Worm (Caenorhabditis elegans) whole organism, L4 larva: ENCODE data around the gene zip-6.
A peak's percentile ranks its signal among the peaks of the same experiment; 100 is the strongest.

Experiments used
- F37D6.2 ChIP-seq: sonication (generic microtip); optimal IDR thresholded peaks from 2 replicates; lab custom pipeline; 2016; ENCODE audit warnings: mild to moderate bottlenecking, missing genetic modification characterization, missing compliant biosample characterization
- F49E8.2 ChIP-seq: sonication (generic microtip); optimal IDR thresholded peaks from 2 replicates; lab custom pipeline; 2016; ENCODE audit warnings: missing compliant biosample characterization, mild to moderate bottlenecking, missing genetic modification characterization, borderline replicate concordance
- T20F7.1 ChIP-seq: fragments of 200-800 bp; sonication (Bioruptor generic); optimal IDR thresholded peaks from 2 replicates; lab custom pipeline; 2018; ENCODE audit warnings: mild to moderate bottlenecking, missing genetic modification characterization, missing compliant biosample characterization
- T26A8.4 ChIP-seq: fragments of 200-800 bp; sonication (Bioruptor generic); IDR thresholded peaks from 2 replicates; pipeline ENCODE4 v1.3.6; 2022; ENCODE audit warnings: missing genetic modification characterization, missing compliant biosample characterization
- Y48G9A.11 ChIP-seq: fragments of 200-800 bp; sonication (Bioruptor generic); IDR thresholded peaks from 2 replicates; pipeline ENCODE4 v1.3.6; 2022; ENCODE audit warnings: missing genetic modification reagents, missing genetic modification characterization, missing compliant biosample characterization
- ZK337.2 ChIP-seq: fragments of 200-800 bp; sonication (Bioruptor generic); IDR thresholded peaks from 2 replicates; pipeline ENCODE4 v1.3.6; 2022; ENCODE audit warnings: missing genetic modification reagents, missing genetic modification characterization, missing compliant biosample characterization
- ama-1 ChIP-seq: fragments of 150-350 bp; optimal IDR thresholded peaks from 2 replicates; lab custom pipeline; 2014; ENCODE audit warnings: inconsistent platforms, mixed read lengths
- ceh-28 ChIP-seq: fragments of 150-350 bp; optimal IDR thresholded peaks from 2 replicates; lab custom pipeline; 2014; ENCODE audit warnings: missing biosample characterization, missing genetic modification reagents, missing genetic modification characterization
- ceh-44 ChIP-seq: fragments of 200-800 bp; sonication (Bioruptor generic); IDR thresholded peaks from 2 replicates; pipeline ENCODE4 v1.3.6; 2022; ENCODE audit warnings: missing genetic modification reagents, missing genetic modification characterization, missing compliant biosample characterization
- ceh-62 ChIP-seq: sonication (generic microtip); optimal IDR thresholded peaks from 2 replicates; lab custom pipeline; 2017; ENCODE audit warnings: missing biosample characterization, missing genetic modification characterization
- ces-1 ChIP-seq: fragments of 150-350 bp; sonication (generic microtip); optimal IDR thresholded peaks from 4 replicates; lab custom pipeline; 2014; ENCODE audit warnings: missing biosample characterization, missing genetic modification reagents, missing genetic modification characterization
- ctbp-1 ChIP-seq: fragments of 200-800 bp; sonication (Bioruptor generic); IDR thresholded peaks from 2 replicates; pipeline ENCODE4 v1.3.6; 2022; ENCODE audit warnings: missing genetic modification reagents, missing genetic modification characterization, missing compliant biosample characterization
- daf-16 ChIP-seq, 3 experiments: sonication (generic microtip); optimal IDR thresholded peaks; 2 replicates each; lab custom pipeline; 2016 to 2017; ENCODE audit warnings: missing genetic modification characterization in 3 of 3, missing genetic modification reagents in 3 of 3, mild to moderate bottlenecking in 2 of 3, missing compliant biosample characterization in 2 of 3, missing biosample characterization in 1 of 3, moderate library complexity in 1 of 3
- dpl-1 ChIP-seq: fragments of 150-350 bp; optimal IDR thresholded peaks from 2 replicates; lab custom pipeline; 2014; ENCODE audit warnings: missing biosample characterization, missing genetic modification reagents, missing genetic modification characterization
- duxl-1 ChIP-seq: sonication (generic microtip); optimal IDR thresholded peaks from 2 replicates; lab custom pipeline; 2016; ENCODE audit warnings: mild to moderate bottlenecking, missing genetic modification characterization, moderate library complexity, missing compliant biosample characterization; ENCODE audit not compliant: poor library complexity
- egl-43 ChIP-seq: fragments of 200-800 bp; sonication (Bioruptor generic); IDR thresholded peaks from 2 replicates; pipeline ENCODE4 v1.3.6; 2022; ENCODE audit warnings: missing genetic modification reagents, missing genetic modification characterization, missing compliant biosample characterization
- fkh-10 ChIP-seq: fragments of 150-350 bp; optimal IDR thresholded peaks from 2 replicates; lab custom pipeline; 2014; ENCODE audit warnings: missing biosample characterization, missing genetic modification reagents, missing genetic modification characterization
- hlh-11 ChIP-seq: fragments of 200-800 bp; sonication (Bioruptor generic); optimal IDR thresholded peaks from 2 replicates; lab custom pipeline; 2018; ENCODE audit warnings: mild to moderate bottlenecking, missing genetic modification characterization, missing compliant biosample characterization
- lin-38 ChIP-seq: fragments of 200-800 bp; sonication (Bioruptor generic); IDR thresholded peaks from 2 replicates; pipeline ENCODE4 v1.3.6; 2022; ENCODE audit warnings: missing genetic modification reagents, missing genetic modification characterization, missing compliant biosample characterization
- lin-39 ChIP-seq: fragments of 150-350 bp; optimal IDR thresholded peaks from 2 replicates; lab custom pipeline; 2014; ENCODE audit warnings: missing biosample characterization, missing genetic modification reagents, missing genetic modification characterization
- lsy-2 ChIP-seq, 2 experiments: fragments of 150-350 bp in 1 of 2; sonication (generic microtip) in 1 of 2; optimal IDR thresholded peaks; 2 replicates each; lab custom pipeline; 2014 to 2017; ENCODE audit warnings: missing biosample characterization in 2 of 2, missing genetic modification characterization in 2 of 2
- madf-9 ChIP-seq: fragments of 200-800 bp; sonication (Bioruptor generic); conservative IDR thresholded peaks from 2 replicates; pipeline ENCODE4 v1.3.6; 2022; ENCODE audit warnings: missing genetic modification reagents, missing genetic modification characterization, missing compliant biosample characterization
- mes-2 ChIP-seq: sonication (generic microtip); optimal IDR thresholded peaks from 2 replicates; lab custom pipeline; 2016; ENCODE audit warnings: missing genotype, mild to moderate bottlenecking, missing genetic modification characterization, missing compliant biosample characterization; ENCODE audit not compliant: poor library complexity, severe bottlenecking
- nhr-10 ChIP-seq: fragments of 150-350 bp; optimal IDR thresholded peaks from 2 replicates; lab custom pipeline; 2014; ENCODE audit warnings: missing biosample characterization, missing genetic modification characterization
- nhr-111 ChIP-seq: fragments of 200-800 bp; sonication (Bioruptor generic); optimal IDR thresholded peaks from 2 replicates; lab custom pipeline; 2018; ENCODE audit warnings: mild to moderate bottlenecking, missing genetic modification characterization, missing compliant biosample characterization
- nhr-237 ChIP-seq: sonication (generic microtip); optimal IDR thresholded peaks from 2 replicates; lab custom pipeline; 2017; ENCODE audit warnings: missing biosample characterization, missing genetic modification characterization
- nhr-42 ChIP-seq: fragments of 200-800 bp; sonication (Bioruptor generic); IDR thresholded peaks from 2 replicates; pipeline ENCODE4 v1.3.6; 2022; ENCODE audit warnings: missing genetic modification characterization, missing compliant biosample characterization
- nhr-6 ChIP-seq: fragments of 150-350 bp; optimal IDR thresholded peaks from 2 replicates; lab custom pipeline; 2014; ENCODE audit warnings: missing biosample characterization, missing genetic modification characterization
- pqm-1 ChIP-seq: sonication (generic microtip); optimal IDR thresholded peaks from 2 replicates; lab custom pipeline; 2017; ENCODE audit warnings: missing biosample characterization, missing genetic modification characterization
- saeg-2 ChIP-seq: fragments of 200-800 bp; sonication (Bioruptor generic); IDR thresholded peaks from 2 replicates; pipeline ENCODE4 v1.3.6; 2022; ENCODE audit warnings: missing genetic modification reagents, missing genetic modification characterization, missing compliant biosample characterization
- set-16 ChIP-seq: fragments of 200-800 bp; sonication (Bioruptor generic); IDR thresholded peaks from 2 replicates; pipeline ENCODE4 v1.3.6; 2022; ENCODE audit warnings: missing genetic modification reagents, missing genetic modification characterization, missing compliant biosample characterization
- tra-1 ChIP-seq: fragments of 200-800 bp; sonication (Bioruptor generic); IDR thresholded peaks from 2 replicates; pipeline ENCODE4 v1.3.6; 2022; ENCODE audit warnings: missing genetic modification reagents, missing genetic modification characterization, missing compliant biosample characterization
- vab-7 ChIP-seq: fragments of 200-800 bp; sonication (Bioruptor generic); IDR thresholded peaks from 2 replicates; pipeline ENCODE4 v1.3.6; 2022; ENCODE audit warnings: missing genetic modification reagents, missing genetic modification characterization, missing compliant biosample characterization

zip-6 gene

DNA sequence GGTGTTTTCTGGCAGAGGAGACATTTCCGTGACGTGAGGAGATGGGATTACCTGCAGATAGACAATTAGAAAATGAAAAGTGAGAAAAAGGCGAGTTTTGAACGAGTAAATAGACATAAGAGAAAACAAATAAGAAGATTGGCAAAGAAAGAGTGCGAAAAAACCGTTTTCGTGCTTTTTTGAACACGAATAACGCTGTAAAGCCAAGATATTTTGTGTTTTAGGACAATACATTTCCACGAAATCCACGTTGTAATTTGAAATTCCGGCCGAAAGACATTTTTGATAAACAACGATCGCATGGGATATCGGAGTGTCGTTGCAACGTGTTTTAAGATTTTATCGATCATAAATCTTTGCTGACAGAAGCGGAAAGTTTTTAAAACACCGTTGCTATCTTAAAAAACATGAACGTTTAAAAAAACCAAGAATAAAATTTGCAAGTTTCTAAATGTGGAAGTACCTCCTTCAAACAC lies 7.1 kb downstream of the zip-6 start, which contains the start of gene adk-1:
Gene adk-1, minus strand, starts transcription at position 51 of the 476 bp plus-strand sequence.
- TF ChIP-seq lsy-2 (tag; optimal IDR thresholded peaks at IDR 0.05; lab: Kevin White, UChicago) (peak in 1 of 2 experiments; percentile 13), tra-1 (GFP tag; lab: Robert Waterston, UW) (no peak), ZK337.2 (GFP tag; lab: Robert Waterston, UW) (no peak), fkh-10 (no peak), F49E8.2 (tag; lab: Kevin White, UChicago) (no peak), daf-16 (GFP tag; optimal IDR thresholded peaks at IDR 0.05; lab: Kevin White, UChicago) (no peak), daf-16 (tag; optimal IDR thresholded peaks at IDR 0.05; lab: Kevin White, UChicago) (no peak), nhr-237 (tag; lab: Kevin White, UChicago) (no peak), madf-9 (GFP tag; lab: Robert Waterston, UW) (no peak), nhr-111 (GFP tag; lab: Kevin White, UChicago) (no peak), dpl-1 (peak; percentile 36), T20F7.1 (GFP tag; lab: Kevin White, UChicago) (peak; percentile 86), hlh-11 (no peak), ama-1 (lab: Kevin White, UChicago) (no peak), saeg-2 (no peak), Y48G9A.11 (GFP tag; lab: Robert Waterston, UW) (no peak), egl-43 (GFP tag; lab: Robert Waterston, UW) (no peak), ceh-28 (tag; lab: Kevin White, UChicago) (no peak), nhr-6 (tag; lab: Kevin White, UChicago) (peak; percentile 16), nhr-10 (tag; lab: Kevin White, UChicago) (no peak)

DNA sequence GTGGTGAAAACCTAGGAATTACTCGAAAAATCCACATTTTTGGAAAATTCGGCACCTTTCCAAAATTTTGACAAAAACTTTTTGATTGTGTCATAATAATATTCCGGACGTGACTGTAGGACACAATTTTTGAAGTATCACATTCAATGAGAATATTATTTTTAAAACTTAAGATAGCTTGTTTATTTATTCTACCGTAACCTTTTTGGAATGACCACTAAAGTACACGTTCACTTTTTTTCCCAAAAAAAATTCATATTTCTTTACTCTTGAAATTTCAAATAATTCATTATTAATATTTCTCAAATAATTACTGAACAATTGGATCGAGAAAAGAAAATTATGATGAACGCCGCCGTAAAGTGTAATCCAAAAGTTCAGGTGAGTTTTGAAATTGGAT lies 10.8 kb downstream of the zip-6 start, which contains the start of gene R07H5.9:
Gene R07H5.9, plus strand, starts transcription at position 301 of the 400 bp plus-strand sequence.
- no peak for TF ChIP-seq duxl-1 (tag; lab: Kevin White, UChicago)
- TF ChIP-seq F37D6.2 (tag; lab: Kevin White, UChicago): no peak
- no peak for TF ChIP-seq ces-1
- TF ChIP-seq ceh-62 (tag; lab: Kevin White, UChicago): no peak
- TF ChIP-seq T26A8.4 (GFP tag; lab: Robert Waterston, UW): no peak
- TF ChIP-seq lin-39: no peak
- no peak for TF ChIP-seq pqm-1 (tag; lab: Kevin White, UChicago)
- no peak for TF ChIP-seq set-16 (GFP tag; lab: Robert Waterston, UW)
- no peak for TF ChIP-seq nhr-42 (GFP tag; lab: Robert Waterston, UW)
- TF ChIP-seq ctbp-1 (GFP tag; lab: Robert Waterston, UW): no peak

DNA sequence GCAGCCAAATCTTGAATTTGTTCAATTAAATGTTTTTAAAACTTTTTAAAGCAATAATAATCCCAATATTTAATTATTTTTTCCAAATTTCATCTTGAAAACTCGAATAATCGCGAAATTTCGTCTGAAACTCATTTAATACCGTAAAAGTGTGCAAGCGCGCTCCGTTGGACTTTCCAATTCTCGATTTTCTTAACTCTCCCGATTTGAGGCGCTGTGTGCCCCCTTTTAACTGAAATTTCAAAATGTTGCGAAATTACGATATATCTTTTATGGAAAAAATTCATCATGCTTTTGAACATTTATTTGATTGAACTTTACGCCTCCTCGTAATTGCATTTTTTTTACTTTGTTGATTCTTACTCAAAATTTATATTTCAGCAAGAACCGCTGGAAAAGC lies 15.5 kb downstream of the zip-6 start, which contains the start of gene R07H5.11:
Gene R07H5.11, plus strand, starts transcription at position 380 of the 400 bp plus-strand sequence.
- peak; percentile 56 for TF ChIP-seq lin-38 (GFP tag; lab: Robert Waterston, UW)

DNA sequence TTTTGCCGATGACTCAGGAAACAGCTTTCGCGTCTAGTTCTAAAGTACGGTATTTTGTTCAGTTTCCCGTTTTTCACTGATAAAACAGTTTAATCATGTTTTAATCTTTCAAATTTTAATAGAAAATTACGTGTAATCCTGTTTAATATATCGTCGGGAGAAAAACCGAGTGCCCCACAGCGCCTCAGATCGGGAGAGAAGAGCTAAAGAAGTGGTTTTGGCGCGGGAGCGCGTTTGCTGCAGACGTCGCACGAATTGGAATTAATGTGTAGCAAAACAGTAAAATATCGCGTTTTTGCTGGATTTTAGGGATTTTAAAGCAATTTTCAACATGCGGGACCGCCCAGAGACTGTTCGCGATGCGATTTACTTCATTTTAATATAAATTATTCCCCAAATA lies 17.3 kb downstream of the zip-6 start:
- 0 out of 2 replicates have a peak, but pooled peaks have one; percentile 21 for TF ChIP-seq ceh-44 (GFP tag; lab: Robert Waterston, UW)
- 0 out of 2 replicates have a peak, but pooled peaks have one; percentile 56 for TF ChIP-seq vab-7 (GFP tag; lab: Robert Waterston, UW)
- TF ChIP-seq lin-38 (GFP tag; lab: Robert Waterston, UW): peak; percentile 86

DNA sequence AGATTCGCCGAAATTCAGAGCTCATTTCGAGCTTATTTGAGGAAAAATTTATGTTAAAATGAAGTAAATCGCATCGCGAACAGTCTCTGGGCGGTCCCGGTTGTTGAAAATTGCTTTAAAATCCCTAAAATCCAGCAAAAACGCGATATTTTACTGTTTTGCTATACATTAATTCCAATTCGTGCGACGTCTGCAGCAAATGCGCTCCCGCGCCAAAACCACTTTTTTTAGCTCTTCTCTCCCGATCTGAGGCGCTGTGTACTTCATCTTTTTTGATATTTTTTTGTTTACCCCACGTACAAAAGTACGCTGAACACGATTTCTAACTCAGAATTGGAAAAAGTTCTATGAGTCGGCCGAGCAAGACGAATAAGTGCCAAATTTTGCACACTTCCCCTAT lies 19.0 kb downstream of the zip-6 start, which contains the start of gene R07H5.16:
Gene R07H5.16, plus strand, starts transcription at position 348 of the 400 bp plus-strand sequence.
- TF ChIP-seq vab-7 (GFP tag; lab: Robert Waterston, UW) (peak; percentile 65), mes-2 (peak; percentile 37), lin-38 (GFP tag; lab: Robert Waterston, UW) (peak; percentile 92), madf-9 (GFP tag; lab: Robert Waterston, UW) (0 out of 2 replicates have a peak, but pooled peaks have one; percentile 36)
